Fruit fly (Drosophila melanogaster) whole organism, adult: ENCODE data around the gene CG13050.

ENCODE experiments used
- CG33017 ChIP-seq: fragments of 200-800 bp; sonication (Bioruptor generic); optimal IDR thresholded peaks from 2 replicates; lab custom pipeline; 2018; ENCODE audit warnings: missing biosample characterization, mild to moderate bottlenecking, missing genetic modification characterization, moderate library complexity
- CG5204 ChIP-seq: fragments of 200-800 bp; sonication (Bioruptor generic); optimal IDR thresholded peaks from 2 replicates; lab custom pipeline; 2016; ENCODE audit warnings: missing biosample characterization, missing genetic modification characterization
- CG7045 ChIP-seq: fragments of 200-800 bp; sonication (Bioruptor generic); optimal IDR thresholded peaks from 2 replicates; lab custom pipeline; 2017; ENCODE audit warnings: missing biosample characterization, mild to moderate bottlenecking, missing genetic modification characterization
- CG7101 ChIP-seq: fragments of 200-800 bp; sonication (Bioruptor generic); optimal IDR thresholded peaks from 2 replicates; lab custom pipeline; 2018; ENCODE audit warnings: missing biosample characterization, mild to moderate bottlenecking, missing genetic modification characterization, moderate library complexity
- Crg-1 ChIP-seq: fragments of 200-800 bp; sonication (Bioruptor generic); optimal IDR thresholded peaks from 2 replicates; lab custom pipeline; 2016; ENCODE audit warnings: missing biosample characterization, missing genetic modification characterization
- Mnt ChIP-seq: fragments of 200-800 bp; sonication (Bioruptor generic); optimal IDR thresholded peaks from 2 replicates; lab custom pipeline; 2016; ENCODE audit warnings: missing biosample characterization, mild to moderate bottlenecking, missing genetic modification characterization
- bab1 ChIP-seq: fragments of 200-800 bp; sonication (Bioruptor generic); optimal IDR thresholded peaks from 3 replicates; lab custom pipeline; 2019; ENCODE audit warnings: missing biosample characterization, mild to moderate bottlenecking, missing genetic modification characterization, moderate library complexity
- cic ChIP-seq: fragments of 200-800 bp; sonication (Bioruptor generic); optimal IDR thresholded peaks from 2 replicates; lab custom pipeline; 2017; ENCODE audit warnings: missing biosample characterization, mild to moderate bottlenecking, missing genetic modification characterization, moderate library complexity
- pad ChIP-seq: fragments of 200-800 bp; sonication (Bioruptor generic); optimal IDR thresholded peaks from 3 replicates; lab custom pipeline; 2017; ENCODE audit warnings: missing biosample characterization, missing genetic modification characterization, mild to moderate bottlenecking, moderate library complexity, missing genetic modification reagents
- toe ChIP-seq: fragments of 200-800 bp; sonication (Bioruptor generic); optimal IDR thresholded peaks from 2 replicates; lab custom pipeline; 2016; ENCODE audit warnings: missing biosample characterization, missing genetic modification characterization

- TF ChIP-seq CG33017 (tag; lab: Kevin White, UChicago) = no peak
- TF ChIP-seq CG7101 (tag; lab: Kevin White, UChicago) = no peak
- TF ChIP-seq Mnt (GFP tag; lab: Kevin White, UChicago) = no peak
- no peak for TF ChIP-seq cic (GFP tag; lab: Kevin White, UChicago)
- TF ChIP-seq bab1 = no peak
- TF ChIP-seq CG5204 = no peak
- no peak for TF ChIP-seq pad (GFP tag; lab: Kevin White, UChicago)
- TF ChIP-seq toe (GFP tag; lab: Kevin White, UChicago) = no peak
- no peak for TF ChIP-seq CG7045 (GFP tag; lab: Kevin White, UChicago)
- no peak for TF ChIP-seq Crg-1 (GFP tag; lab: Kevin White, UChicago)
These were observed 38.7 kb upstream of the CG13050 start, which contains the start of gene Nplp3 for dm6 chr3L:16317724-16318123.
